Worm (Caenorhabditis elegans) whole organism, L1 larva: ENCODE measurements around the gene srr-2.
A peak's percentile ranks its signal among the peaks of the same experiment; 100 is the strongest.

Experiments
- dpl-1 ChIP-seq, 3 experiments: fragments of 150-350 bp in 2 of 3; sonication (generic microtip) in 1 of 3; optimal IDR thresholded peaks; 2 replicates each; lab custom pipeline; 2014 to 2017; ENCODE audit warnings: missing biosample characterization in 3 of 3, missing genetic modification characterization in 3 of 3, missing genetic modification reagents in 3 of 3
- egl-27 ChIP-seq, 2 experiments: fragments of 150-350 bp in 1 of 2; sonication (generic microtip); optimal IDR thresholded peaks; 3 replicates each; lab custom pipeline; 2017 to 2018; ENCODE audit warnings: missing biosample characterization in 2 of 2, missing genetic modification characterization in 2 of 2, missing genetic modification reagents in 2 of 2
- elt-2 ChIP-seq: sonication (generic microtip); optimal IDR thresholded peaks from 2 replicates; lab custom pipeline; 2016; ENCODE audit warnings: missing genetic modification characterization, mild to moderate bottlenecking, inconsistent platforms, missing compliant biosample characterization, missing genetic modification reagents
- fkh-10 ChIP-seq: sonication (generic microtip); optimal IDR thresholded peaks from 2 replicates; lab custom pipeline; 2017; ENCODE audit warnings: missing biosample characterization, missing genetic modification reagents, missing genetic modification characterization
- fkh-4 ChIP-seq: sonication (generic microtip); optimal IDR thresholded peaks from 2 replicates; lab custom pipeline; 2016; ENCODE audit warnings: missing compliant biosample characterization, missing genetic modification characterization, borderline replicate concordance
- mab-9 ChIP-seq: fragments of 200-800 bp; sonication (Bioruptor generic); IDR thresholded peaks from 2 replicates; pipeline ENCODE4 v1.3.6; 2022; ENCODE audit warnings: missing genetic modification reagents, missing genetic modification characterization, missing compliant biosample characterization
- mdl-1 ChIP-seq, 2 experiments: fragments of 150-350 bp; optimal IDR thresholded peaks; 2 replicates each; lab custom pipeline; 2014 to 2017; ENCODE audit warnings: missing biosample characterization in 2 of 2, missing genetic modification characterization in 2 of 2, inconsistent platforms in 1 of 2
- nhr-237 ChIP-seq: fragments of 150-350 bp; optimal IDR thresholded peaks from 2 replicates; lab custom pipeline; 2014; ENCODE audit warnings: missing biosample characterization, missing genetic modification characterization
- skn-1 ChIP-seq: fragments of 150-350 bp; optimal IDR thresholded peaks from 2 replicates; lab custom pipeline; 2014; ENCODE audit warnings: missing biosample characterization, missing genetic modification characterization
- tlp-1 ChIP-seq: fragments of 150-350 bp; optimal IDR thresholded peaks from 2 replicates; lab custom pipeline; 2014; ENCODE audit warnings: missing biosample characterization, missing genetic modification characterization
- unc-86 ChIP-seq: sonication (generic microtip); optimal IDR thresholded peaks from 2 replicates; lab custom pipeline; 2016; ENCODE audit warnings: missing genetic modification characterization, missing compliant biosample characterization
- zag-1 ChIP-seq: fragments of 150-350 bp; optimal IDR thresholded peaks from 2 replicates; lab custom pipeline; 2014; ENCODE audit warnings: missing biosample characterization, missing genetic modification characterization
- ztf-4 ChIP-seq: fragments of 150-350 bp; optimal IDR thresholded peaks from 2 replicates; lab custom pipeline; 2014; ENCODE audit warnings: missing biosample characterization, missing genetic modification characterization

DNA sequence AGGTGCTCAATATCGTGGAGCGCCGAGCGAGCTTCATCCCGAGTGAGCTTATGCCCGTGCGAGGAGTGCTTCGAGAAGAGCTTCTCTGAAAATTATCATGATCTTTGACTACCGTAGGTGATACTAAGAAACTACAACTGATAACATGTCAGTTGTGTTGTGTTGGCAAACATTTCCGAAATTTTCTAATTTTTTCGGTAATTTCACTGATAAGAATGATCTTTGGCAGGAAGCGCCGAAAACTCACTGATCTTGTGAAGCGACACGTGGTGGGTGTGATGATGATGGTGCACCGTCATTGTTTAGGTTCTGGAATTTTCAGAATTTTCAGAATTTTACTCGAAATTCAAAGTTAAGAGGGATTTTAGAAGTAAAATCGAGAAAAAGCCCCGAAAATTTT lies 13.7 kb downstream of the srr-2 start, which contains the start of gene Y39B6A.1:
- TF ChIP-seq nhr-237 (tag; lab: Kevin White, UChicago) (no peak), fkh-10 (GFP tag; lab: Kevin White, UChicago) (no peak), egl-27 (tag; optimal IDR thresholded peaks at IDR 0.05; lab: Kevin White, UChicago) (no peak), skn-1 (no peak), fkh-4 (tag; lab: Kevin White, UChicago) (no peak), dpl-1 (GFP tag; optimal IDR thresholded peaks at IDR 0.05; lab: Kevin White, UChicago) (no peak), ztf-4 (tag; lab: Kevin White, UChicago) (no peak), mdl-1 (tag; optimal IDR thresholded peaks at IDR 0.05; lab: Kevin White, UChicago) (no peak), tlp-1 (tag; lab: Kevin White, UChicago) (no peak), mab-9 (GFP tag; lab: Robert Waterston, UW) (no peak), zag-1 (tag; lab: Kevin White, UChicago) (no peak), unc-86 (no peak), elt-2 (tag; lab: Kevin White, UChicago) (peak; percentile 76)
